Fruit fly (Drosophila melanogaster): ENCODE data around the gene CHES-1-like.

Gene CHES-1-like

dm6 chrX:7734131-7734930 is 25.1 kb upstream of the CHES-1-like start, which contains the start of the genes Pdp and Rab39:
Gene Pdp, minus strand, starts transcription at chrX:7734651.
Gene Rab39, plus strand, starts transcription at chrX:7734923.
- peak; percentile 20 for TF ChIP-seq Clk (GFP tag; optimal IDR thresholded peaks at IDR 0.05)
- TF ChIP-seq CG1620 (GFP tag; optimal IDR thresholded peaks at IDR 0.05) = peak; percentile 89
- peak; percentile 86 for TF ChIP-seq bab1 (GFP tag; optimal IDR thresholded peaks at IDR 0.05)
- TF ChIP-seq toe (GFP tag; optimal IDR thresholded peaks at IDR 0.05) = peak; percentile 83
- TF ChIP-seq tj (GFP tag; optimal IDR thresholded peaks at IDR 0.05) = peak; percentile 63
- no peak for TF ChIP-seq kay (GFP tag; ENCODE audit: borderline replicate concordance)
- TF ChIP-seq CG12768 (GFP tag; optimal IDR thresholded peaks at IDR 0.05) = peak; percentile 65
- TF ChIP-seq CG7045 (GFP tag; optimal IDR thresholded peaks at IDR 0.05) = peak; percentile 56
- peak; percentile 82 for TF ChIP-seq Crg-1 (GFP tag; optimal IDR thresholded peaks at IDR 0.05)
- TF ChIP-seq pad (GFP tag; optimal IDR thresholded peaks at IDR 0.05) = peak; percentile 69
- TF ChIP-seq CG7101 (tag; optimal IDR thresholded peaks at IDR 0.05) = peak; percentile 87
- TF ChIP-seq CG33017 (tag; optimal IDR thresholded peaks at IDR 0.05) = peak; percentile 62
- TF ChIP-seq Mnt (GFP tag; optimal IDR thresholded peaks at IDR 0.05) = peak; percentile 82
- TF ChIP-seq CG5204 (GFP tag; optimal IDR thresholded peaks at IDR 0.05) = peak; percentile 77
- peak; percentile 79 for TF ChIP-seq CG14711 (tag; optimal IDR thresholded peaks at IDR 0.05)
- TF ChIP-seq cic (GFP tag; optimal IDR thresholded peaks at IDR 0.05) = no peak
- peak; percentile 85 for TF ChIP-seq CG11617 (GFP tag; optimal IDR thresholded peaks at IDR 0.05)
- no peak for TF ChIP-seq Hr96 (GFP tag; optimal IDR thresholded peaks at IDR 0.05)
- peak; percentile 77 for TF ChIP-seq ovo (GFP tag; optimal IDR thresholded peaks at IDR 0.05)
- no peak for TF ChIP-seq cnc (optimal IDR thresholded peaks at IDR 0.05)

- TF ChIP-seq tj (GFP tag; optimal IDR thresholded peaks at IDR 0.05) (peak; percentile 50), kay (GFP tag; ENCODE audit: borderline replicate concordance) (no peak), Crg-1 (GFP tag; optimal IDR thresholded peaks at IDR 0.05) (no peak), bab1 (GFP tag; optimal IDR thresholded peaks at IDR 0.05) (no peak), CG7045 (GFP tag; optimal IDR thresholded peaks at IDR 0.05) (peak; percentile 36), CG12768 (GFP tag; optimal IDR thresholded peaks at IDR 0.05) (peak; percentile 6), cic (GFP tag; optimal IDR thresholded peaks at IDR 0.05) (no peak), CG5204 (GFP tag; optimal IDR thresholded peaks at IDR 0.05) (no peak), toe (GFP tag; optimal IDR thresholded peaks at IDR 0.05) (peak; percentile 49), Clk (GFP tag; optimal IDR thresholded peaks at IDR 0.05) (no peak), CG11617 (GFP tag; optimal IDR thresholded peaks at IDR 0.05) (peak; percentile 84), CG1620 (GFP tag; optimal IDR thresholded peaks at IDR 0.05) (peak; percentile 61), cnc (optimal IDR thresholded peaks at IDR 0.05) (no peak), Mnt (GFP tag; optimal IDR thresholded peaks at IDR 0.05) (peak; percentile 37), pad (GFP tag; optimal IDR thresholded peaks at IDR 0.05) (peak; percentile 57), CG33017 (tag; optimal IDR thresholded peaks at IDR 0.05) (no peak), CG7101 (tag; optimal IDR thresholded peaks at IDR 0.05) (peak; percentile 59), Hr96 (GFP tag; optimal IDR thresholded peaks at IDR 0.05) (no peak), CG14711 (tag; optimal IDR thresholded peaks at IDR 0.05) (peak; percentile 31), ovo (GFP tag; optimal IDR thresholded peaks at IDR 0.05) (peak; percentile 46)
Observed at dm6 chrX:7728251-7729164, 19.3 kb upstream of the CHES-1-like start, which contains the start of the genes NELF-B and CG12155. Gene NELF-B, minus strand, starts transcription at chrX:7728361. Gene CG12155, plus strand, starts transcription at chrX:7728755.

dm6 chrX:7721905-7722304 is 12.7 kb upstream of the CHES-1-like start, which contains the start of gene Hira:
Gene Hira, plus strand, starts transcription at chrX:7722119.
- TF ChIP-seq CG7101 (tag; optimal IDR thresholded peaks at IDR 0.05) (peak; percentile 12), pad (GFP tag; optimal IDR thresholded peaks at IDR 0.05) (peak; percentile 22), Mnt (GFP tag; optimal IDR thresholded peaks at IDR 0.05) (peak; percentile 3), CG12768 (GFP tag; optimal IDR thresholded peaks at IDR 0.05) (no peak), cic (GFP tag; optimal IDR thresholded peaks at IDR 0.05) (peak; percentile 19), Hr96 (GFP tag; optimal IDR thresholded peaks at IDR 0.05) (no peak), bab1 (GFP tag; optimal IDR thresholded peaks at IDR 0.05) (peak; percentile 59)

- no peak for TF ChIP-seq cic (GFP tag; optimal IDR thresholded peaks at IDR 0.05)
- TF ChIP-seq ovo (GFP tag; optimal IDR thresholded peaks at IDR 0.05) = no peak
- no peak for TF ChIP-seq Crg-1 (GFP tag; optimal IDR thresholded peaks at IDR 0.05)
- TF ChIP-seq CG5204 (GFP tag; optimal IDR thresholded peaks at IDR 0.05) = no peak
- TF ChIP-seq CG11617 (GFP tag; optimal IDR thresholded peaks at IDR 0.05) = no peak
- TF ChIP-seq pad (GFP tag; optimal IDR thresholded peaks at IDR 0.05) = no peak
- no peak for TF ChIP-seq Clk (GFP tag; optimal IDR thresholded peaks at IDR 0.05)
- no peak for TF ChIP-seq bab1 (GFP tag; optimal IDR thresholded peaks at IDR 0.05)
Observed at dm6 chrX:7717832-7718231, 8.6 kb upstream of the CHES-1-like start, which contains the start of gene CG15478. Gene CG15478, minus strand, starts transcription at chrX:7717932.

- TF ChIP-seq ovo (GFP tag; optimal IDR thresholded peaks at IDR 0.05) = no peak
- TF ChIP-seq bab1 (GFP tag; optimal IDR thresholded peaks at IDR 0.05) = no peak
- no peak for TF ChIP-seq tj (GFP tag; optimal IDR thresholded peaks at IDR 0.05)
- TF ChIP-seq CG5204 (GFP tag; optimal IDR thresholded peaks at IDR 0.05) = no peak
- no peak for TF ChIP-seq Clk (GFP tag; optimal IDR thresholded peaks at IDR 0.05)
- no peak for TF ChIP-seq CG11617 (GFP tag; optimal IDR thresholded peaks at IDR 0.05)
- TF ChIP-seq cnc (optimal IDR thresholded peaks at IDR 0.05) = no peak
- TF ChIP-seq Hr96 (GFP tag; optimal IDR thresholded peaks at IDR 0.05) = no peak
- no peak for TF ChIP-seq cic (GFP tag; optimal IDR thresholded peaks at IDR 0.05)
- TF ChIP-seq CG12768 (GFP tag; optimal IDR thresholded peaks at IDR 0.05) = no peak
- TF ChIP-seq CG33017 (tag; optimal IDR thresholded peaks at IDR 0.05) = no peak
- no peak for TF ChIP-seq CG7101 (tag; optimal IDR thresholded peaks at IDR 0.05)
- no peak for TF ChIP-seq Mnt (GFP tag; optimal IDR thresholded peaks at IDR 0.05)
- TF ChIP-seq Crg-1 (GFP tag; optimal IDR thresholded peaks at IDR 0.05) = no peak
- no peak for TF ChIP-seq CG1620 (GFP tag; optimal IDR thresholded peaks at IDR 0.05)
- no peak for TF ChIP-seq CG14711 (tag; optimal IDR thresholded peaks at IDR 0.05)
- no peak for TF ChIP-seq toe (GFP tag; optimal IDR thresholded peaks at IDR 0.05)
- no peak for TF ChIP-seq CG7045 (GFP tag; optimal IDR thresholded peaks at IDR 0.05)
Observed at dm6 chrX:7715433-7715832, 6.2 kb upstream of the CHES-1-like start.

Measured in whole organism, adult.